Worm (Caenorhabditis elegans) whole organism, L4/young adult: Measurements from ENCODE around the gene gcy-23.

Experiments used
- W03F9.2 ChIP-seq: fragments of 150-350 bp; optimal IDR thresholded peaks from 2 replicates; lab custom pipeline; 2014; ENCODE audit warnings: missing biosample characterization, missing genetic modification characterization
- dao-5 ChIP-seq: sonication (generic microtip); optimal IDR thresholded peaks from 2 replicates; lab custom pipeline; 2016; ENCODE audit warnings: missing genotype, missing genetic modification characterization, moderate library complexity, missing compliant biosample characterization
- him-1 ChIP-seq: sonication (generic microtip); optimal IDR thresholded peaks from 2 replicates; lab custom pipeline; 2016; ENCODE audit warnings: missing genotype, missing genetic modification reagents, missing genetic modification characterization, missing compliant biosample characterization

- no peak for TF ChIP-seq W03F9.2 (tag; lab: Kevin White, UChicago)
- TF ChIP-seq him-1 (tag; lab: Kevin White, UChicago) = no peak
- TF ChIP-seq dao-5 (tag; lab: Kevin White, UChicago) = no peak
Observed at ce11 chrIV:3234269-3234668, 54.9 kb downstream of the gcy-23 start.
